Fruit fly (Drosophila melanogaster) ovary, adult (tissue): ENCODE data around the gene CG42676.
A peak's percentile ranks its signal among the peaks of the same experiment; 100 is the strongest.

Experiments used
- CG17801 ChIP-seq: fragments of 200-800 bp; optimal IDR thresholded peaks from 2 replicates; lab custom pipeline; 2019; ENCODE audit warnings: missing biosample characterization, mild to moderate bottlenecking, missing genetic modification characterization, moderate library complexity; ENCODE audit not compliant: partially characterized antibody

Gene CG42676

DNA sequence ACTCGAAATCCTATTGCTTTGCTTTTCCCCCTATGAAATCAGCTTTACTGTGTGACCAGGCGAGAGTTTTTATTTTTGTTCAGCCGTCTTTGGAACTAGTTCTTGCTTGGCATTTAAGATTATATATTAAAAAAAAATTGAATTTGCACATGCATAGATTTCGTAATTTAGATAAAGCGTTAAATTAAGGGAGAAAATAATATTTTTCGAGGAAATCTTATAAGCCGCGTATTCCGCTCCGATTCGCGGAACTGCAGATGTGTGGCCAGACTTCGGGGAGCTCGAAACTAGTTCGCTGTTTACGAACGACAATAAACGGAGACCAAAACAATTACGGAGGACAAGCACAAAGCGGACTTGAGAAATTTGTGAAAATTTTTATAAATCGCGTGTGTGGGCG, at the start of gene CG42676, which contains the start of gene JTBR:
Gene CG42676, plus strand, starts transcription at position 306 of the 400 bp plus-strand sequence.
Gene JTBR, minus strand, starts transcription at position 55 of the 400 bp plus-strand sequence.
- TF ChIP-seq CG17801, result peak; percentile 35

DNA sequence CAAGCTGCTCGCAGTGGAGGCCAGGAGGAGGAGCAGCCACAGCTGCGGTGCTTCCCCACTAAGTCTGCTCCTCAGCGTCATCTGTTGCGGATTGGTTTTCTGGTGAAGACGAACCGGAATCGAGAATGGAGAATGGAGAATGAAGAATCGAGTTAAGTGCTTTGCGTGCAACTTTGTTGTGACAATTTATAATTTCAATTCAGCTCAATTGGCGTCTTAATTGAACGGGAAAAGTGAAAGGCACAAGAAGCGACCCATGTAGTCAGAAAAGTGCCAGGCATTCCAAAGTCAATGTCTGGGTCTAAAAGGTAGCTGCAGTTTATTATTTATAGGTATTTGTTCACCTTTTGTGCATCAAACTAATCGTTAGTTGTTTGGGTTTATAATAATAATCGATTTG, 48.6 kb upstream of the CG42676 start:
- no peak for TF ChIP-seq CG17801

DNA sequence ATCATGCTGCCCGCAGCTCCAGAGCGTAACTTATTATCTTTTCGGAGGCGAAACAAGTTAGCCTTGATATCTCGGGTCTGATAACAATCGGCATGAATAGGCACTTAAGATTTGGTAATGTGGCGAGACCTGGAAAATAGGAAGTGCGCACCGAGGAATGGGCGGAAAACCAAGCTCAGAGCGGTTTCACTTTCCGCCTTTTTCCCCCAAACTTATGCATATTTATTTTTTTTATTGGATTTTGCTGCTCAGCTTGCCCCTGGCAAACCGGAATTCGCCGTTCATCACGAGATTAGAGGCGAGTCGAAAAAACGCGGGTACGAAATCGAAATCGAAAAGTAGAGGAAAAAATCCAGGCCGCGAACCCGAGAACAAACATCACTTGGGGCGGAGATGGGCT, 48.0 kb upstream of the CG42676 start:
- no peak for TF ChIP-seq CG17801

DNA sequence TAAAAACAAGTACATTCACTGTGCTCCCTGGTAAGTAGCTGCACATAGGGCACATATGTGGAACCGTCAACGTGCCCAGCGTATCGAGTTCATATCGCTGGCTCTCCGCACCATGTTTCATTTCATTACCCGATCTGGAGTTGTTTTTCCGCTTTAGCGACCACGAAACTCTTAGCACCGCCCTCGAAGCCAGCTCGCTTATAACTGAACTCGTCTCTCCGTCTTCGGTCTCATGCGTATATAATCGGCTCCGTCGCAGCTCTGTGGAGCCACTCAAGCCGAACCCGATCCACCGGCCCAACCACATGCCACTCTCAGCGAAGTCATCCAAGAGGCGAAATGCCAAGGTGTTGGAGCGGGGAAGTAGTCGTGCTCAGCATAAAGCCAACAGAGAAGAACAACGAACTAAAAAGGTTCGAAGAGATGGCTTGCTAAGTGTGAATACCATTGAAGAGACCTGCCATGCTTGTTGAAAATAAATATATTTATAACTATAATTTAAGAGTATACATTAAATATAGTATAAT, 47.4 kb upstream of the CG42676 start, which contains the start of gene Cht2:
Gene Cht2, minus strand, starts transcription at position 477 of the 527 bp plus-strand sequence.
- TF ChIP-seq CG17801, result peak; percentile 56

DNA sequence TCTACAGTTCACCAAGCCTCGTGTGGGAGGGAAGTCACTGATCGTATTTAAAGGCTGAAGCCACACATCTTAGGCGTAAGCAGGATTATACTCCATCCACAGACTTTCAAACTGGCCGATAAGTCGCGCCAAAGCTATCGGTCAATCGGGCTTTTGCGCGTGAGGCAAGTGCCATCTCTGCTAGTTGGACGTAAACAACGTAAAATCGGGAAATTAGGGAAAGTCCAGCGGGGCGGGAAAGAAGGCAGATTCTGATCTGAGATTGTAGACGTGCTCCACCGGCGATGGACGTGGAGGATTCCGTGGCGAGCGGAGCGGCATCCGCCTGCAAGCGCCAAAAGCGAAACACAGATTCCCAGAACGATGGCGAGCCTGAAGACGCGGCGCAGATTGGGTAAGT, 46.8 kb upstream of the CG42676 start, which contains the start of gene CG8001:
Gene CG8001, plus strand, starts transcription at position 17 of the 400 bp plus-strand sequence.
- TF ChIP-seq CG17801, result no peak

DNA sequence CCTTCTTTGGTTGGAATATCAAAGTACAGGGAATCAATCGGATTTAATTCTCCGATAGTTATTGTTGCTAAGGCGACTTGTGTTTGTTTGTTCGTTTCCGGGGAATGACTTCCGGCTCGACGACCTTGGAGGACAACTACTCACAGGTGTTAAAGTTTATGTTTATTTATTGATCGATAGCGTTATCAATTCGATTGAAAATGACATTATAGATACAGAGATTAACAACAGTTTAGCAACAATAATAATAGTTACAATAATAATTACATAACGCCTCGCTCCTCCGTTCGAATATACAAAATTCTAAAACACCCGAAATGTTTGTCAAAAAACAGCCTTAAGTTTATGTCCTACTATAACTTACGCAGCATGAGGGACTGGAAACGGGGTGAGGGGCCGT, 31.2 kb upstream of the CG42676 start, which contains the start of gene Dhc62B:
Gene Dhc62B, minus strand, starts transcription at position 101 of the 400 bp plus-strand sequence.
- no peak for TF ChIP-seq CG17801

DNA sequence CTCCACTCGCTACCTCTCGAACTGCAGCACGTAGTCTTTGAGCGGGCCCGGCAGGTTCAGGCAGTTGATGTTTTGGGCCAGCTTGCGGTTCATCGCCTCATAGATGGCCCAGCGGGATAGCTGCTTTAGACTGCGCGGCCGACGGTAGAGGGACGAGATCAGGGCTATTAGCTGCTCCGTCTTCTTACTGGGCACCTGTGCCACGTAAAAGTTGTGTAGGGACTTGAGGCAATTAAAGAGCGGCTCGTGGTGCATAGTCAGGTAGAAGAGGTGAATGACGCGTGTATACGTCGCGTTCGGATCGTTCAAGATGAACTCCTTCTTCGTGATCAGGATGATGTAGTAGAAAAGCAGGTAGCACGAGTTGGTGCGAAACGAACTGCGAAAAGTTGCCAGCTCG, 30.3 kb upstream of the CG42676 start:
- TF ChIP-seq CG17801, result no peak

DNA sequence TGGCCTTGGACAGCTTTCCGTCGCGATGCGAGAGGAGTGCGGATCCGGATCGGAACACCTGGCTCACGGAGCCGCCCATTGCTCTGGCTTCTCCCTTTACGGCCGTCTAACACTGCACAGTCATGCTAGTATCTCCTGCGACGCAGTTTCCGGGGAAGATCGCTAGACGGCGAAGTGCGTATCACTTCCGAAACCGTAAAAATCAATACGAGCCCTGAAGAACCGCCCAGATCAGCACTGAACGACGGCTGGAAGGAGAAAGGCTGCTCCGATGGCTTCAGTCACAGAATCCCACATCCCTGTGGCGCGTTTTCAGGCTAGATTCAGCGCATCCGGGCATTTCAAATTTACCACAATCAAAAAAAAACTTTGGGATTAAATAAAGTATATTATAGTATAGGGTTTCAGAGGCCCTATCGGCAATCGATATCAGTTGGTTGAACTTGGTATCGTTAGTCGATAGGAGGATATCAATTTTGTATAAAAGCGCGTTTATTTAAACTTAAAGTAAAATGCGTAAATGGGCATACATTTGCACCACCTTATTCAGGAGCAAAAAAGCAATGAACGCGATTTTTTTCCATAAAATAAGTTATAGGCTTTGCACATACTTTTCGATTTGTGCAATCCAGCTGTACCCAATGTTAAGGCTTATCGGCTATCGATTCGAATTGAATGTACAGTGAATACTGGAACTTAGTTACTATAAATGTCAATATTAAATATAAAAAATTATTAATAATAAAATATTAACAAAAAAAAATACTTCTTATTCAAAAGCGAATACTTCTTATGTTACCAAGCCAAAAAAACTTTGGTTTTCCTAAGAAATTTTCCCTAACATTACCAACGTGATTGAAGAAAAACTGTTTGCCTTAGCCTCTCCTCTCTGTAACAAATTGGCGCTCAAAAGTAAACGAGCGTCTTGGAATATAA, 27.9 kb upstream of the CG42676 start, which contains the start of the genes CG13933 and PolD2:
Gene CG13933, minus strand, starts transcription at position 435 of the 936 bp plus-strand sequence.
Gene PolD2, plus strand, starts transcription at position 921 of the 936 bp plus-strand sequence.
- TF ChIP-seq CG17801, result peak; percentile 94

DNA sequence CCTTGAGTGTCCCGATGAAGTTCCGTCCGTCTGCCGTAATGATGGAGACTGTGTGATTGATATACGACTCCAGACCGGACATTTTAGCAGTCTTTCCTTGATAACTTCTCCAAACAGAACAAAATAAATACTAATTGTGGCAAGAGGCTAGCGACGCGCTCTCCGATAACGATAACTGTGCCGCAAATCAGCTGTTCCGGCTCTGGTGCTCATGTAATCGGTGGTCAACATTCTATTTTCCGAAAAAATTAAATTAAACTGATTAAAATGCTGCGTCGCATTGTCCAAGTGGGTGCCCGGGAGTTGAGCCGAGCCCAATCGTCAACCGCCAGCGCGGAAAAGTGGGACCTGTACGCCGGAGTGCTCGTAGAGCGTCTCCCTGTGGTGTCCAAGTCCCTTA, 25.7 kb upstream of the CG42676 start, which contains the start of the genes CG2021 and mRpL46:
Gene CG2021, minus strand, starts transcription at position 163 of the 400 bp plus-strand sequence.
Gene mRpL46, plus strand, starts transcription at position 191 of the 400 bp plus-strand sequence.
- no peak for TF ChIP-seq CG17801

DNA sequence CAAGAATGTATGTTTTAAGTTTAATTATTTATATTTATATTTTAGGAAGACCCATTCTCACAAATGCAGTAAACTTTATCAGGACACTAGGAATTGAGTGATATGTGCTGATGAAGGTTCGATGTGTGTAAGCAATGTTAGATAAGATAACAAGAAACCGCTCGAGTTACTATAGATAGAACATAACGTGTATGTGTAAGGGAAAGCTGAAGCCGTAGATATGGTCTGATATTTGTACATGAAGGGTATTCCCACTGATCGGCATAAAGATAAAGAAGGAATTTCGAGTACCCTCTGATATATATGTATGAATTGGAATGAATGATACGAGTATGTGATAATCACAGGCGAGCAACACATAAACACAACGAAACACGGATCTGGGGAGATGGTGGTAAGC, 18.8 kb upstream of the CG42676 start:
- TF ChIP-seq CG17801, result no peak

DNA sequence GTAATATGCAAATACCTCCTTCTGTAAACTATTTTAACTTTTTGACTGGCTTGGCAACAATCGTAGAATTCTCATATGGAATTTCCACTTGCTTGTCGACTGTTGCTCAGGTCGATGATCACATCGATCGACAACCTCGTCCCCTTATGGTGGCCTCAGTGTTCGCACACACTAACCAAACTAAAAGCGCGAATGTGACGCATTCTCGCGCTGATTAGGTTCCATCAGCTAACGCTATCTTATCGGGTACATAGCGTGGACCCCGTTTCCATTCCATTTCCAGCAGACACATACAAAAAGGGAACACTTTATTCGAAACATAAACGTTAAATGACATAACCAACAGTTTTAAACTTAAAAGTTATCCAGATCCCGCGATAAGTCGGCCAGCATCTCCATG, 13.6 kb upstream of the CG42676 start:
- no peak for TF ChIP-seq CG17801

DNA sequence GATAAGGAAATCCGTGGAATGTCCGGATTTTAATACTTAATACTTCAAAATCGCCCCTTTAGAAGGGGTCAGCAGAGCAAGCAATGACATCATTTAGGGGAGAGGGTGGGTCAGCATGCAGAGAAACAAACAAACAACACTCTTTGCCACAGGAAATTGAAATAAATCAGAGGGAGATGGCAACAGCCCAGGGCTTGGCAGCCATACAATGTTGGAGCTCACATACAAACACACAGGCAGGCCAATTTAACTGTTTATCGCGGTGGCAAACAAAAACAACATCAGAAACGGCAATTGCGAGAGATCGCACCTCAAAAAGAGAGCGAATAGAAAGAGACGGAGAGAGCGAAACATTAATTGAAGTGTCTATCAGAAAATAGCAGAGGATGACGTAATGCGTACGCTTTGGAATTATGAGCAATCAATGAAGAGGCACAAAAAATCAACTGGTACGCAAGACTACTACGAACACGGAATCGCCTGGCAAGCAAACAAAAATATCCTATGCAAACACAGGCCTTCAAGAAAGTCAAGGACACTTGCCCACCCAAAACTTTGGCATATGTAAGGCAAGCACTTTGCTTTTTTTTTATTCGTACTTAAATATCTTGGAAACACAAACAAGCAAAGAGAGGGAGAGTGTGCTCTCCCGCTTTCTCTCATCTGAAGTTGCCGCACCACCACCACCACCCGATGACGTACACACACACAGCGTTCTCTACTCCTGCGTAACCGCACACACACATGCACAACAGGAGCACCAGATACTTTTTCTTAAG, 8.6 kb upstream of the CG42676 start:
- TF ChIP-seq CG17801, result peak; percentile 3

DNA sequence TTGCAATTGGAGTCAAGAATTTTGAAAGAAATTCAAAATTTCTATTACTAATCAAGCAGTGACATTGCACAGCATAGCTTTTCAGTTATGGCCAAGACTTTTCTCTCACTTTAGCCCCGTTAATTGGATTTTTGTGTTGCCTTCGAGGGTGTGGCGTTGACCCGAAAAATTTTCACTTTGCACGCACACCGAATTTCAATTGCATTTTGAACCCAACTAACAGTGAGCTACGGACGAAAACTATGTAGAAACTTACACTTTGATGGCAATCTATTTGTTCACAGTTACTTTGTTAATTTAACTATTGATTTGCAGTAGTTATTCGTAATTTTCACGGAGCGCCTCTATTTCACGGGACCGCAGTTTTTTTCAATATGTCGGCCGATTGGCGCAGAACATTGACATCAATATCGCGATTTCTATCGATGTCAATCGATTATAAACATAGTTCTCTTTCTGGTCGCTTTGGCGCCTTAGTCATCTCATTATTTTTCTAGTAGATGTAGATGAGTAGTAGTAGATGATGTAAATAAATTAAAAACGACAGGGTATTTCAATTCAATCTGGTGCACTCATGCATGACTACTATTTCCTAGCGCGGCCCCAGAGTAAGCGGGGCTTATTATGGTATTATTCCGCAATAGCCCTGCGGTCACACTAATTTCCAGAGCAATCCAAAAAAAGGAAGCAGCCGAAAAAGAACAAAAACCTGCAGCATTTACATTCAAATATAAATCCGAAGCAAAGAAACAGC, 7.8 kb upstream of the CG42676 start, which contains the start of the genes alpha-Spec, dlt and Cdc37:
Gene alpha-Spec, minus strand, starts transcription at position 386 of the 754 bp plus-strand sequence.
Gene dlt, minus strand, starts transcription at position 386 of the 754 bp plus-strand sequence.
Gene Cdc37, plus strand, starts transcription at position 450 of the 754 bp plus-strand sequence.
- TF ChIP-seq CG17801, result peak; percentile 75

DNA sequence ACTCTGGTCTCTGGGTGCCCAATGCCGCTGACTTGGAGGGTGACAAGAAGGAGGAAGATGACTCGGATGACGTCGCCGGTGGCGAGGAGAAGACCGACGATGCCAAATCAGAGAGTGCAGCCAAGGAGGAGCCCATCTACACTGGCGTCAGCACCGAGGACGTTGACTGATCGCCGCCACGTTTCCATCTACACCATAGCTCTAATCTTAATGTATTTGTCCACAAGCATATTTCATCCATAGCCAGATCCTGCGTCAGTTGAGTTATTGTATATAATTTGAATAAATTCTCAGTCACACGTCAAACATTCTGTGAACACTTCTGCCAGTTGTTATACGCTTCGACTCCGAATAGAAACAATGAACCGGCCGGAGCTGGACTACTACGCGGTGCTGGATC, 5.9 kb upstream of the CG42676 start, which contains the start of gene CG12020:
Gene CG12020, plus strand, starts transcription at position 301 of the 400 bp plus-strand sequence.
- no peak for TF ChIP-seq CG17801

DNA sequence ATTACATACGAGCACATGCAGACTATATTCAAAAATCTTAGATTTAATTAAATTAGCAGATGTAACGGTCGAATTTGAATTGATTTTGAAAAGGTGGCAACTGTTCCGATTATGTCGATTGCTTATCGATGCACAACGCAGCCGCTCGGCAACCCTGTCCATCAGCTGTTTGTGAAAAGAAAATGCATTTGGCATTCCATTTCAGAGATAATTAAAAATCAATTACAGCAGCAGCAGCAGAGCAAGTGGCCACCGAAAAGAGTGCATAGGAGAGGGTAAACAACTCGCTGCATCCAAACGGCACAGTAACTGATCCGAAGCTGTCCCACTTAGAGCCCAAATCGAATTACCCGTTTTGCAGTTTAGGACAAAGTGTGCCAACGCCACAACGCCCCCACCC, 4.3 kb upstream of the CG42676 start, which contains the start of gene Patj:
Gene Patj, plus strand, starts transcription at position 155 of the 400 bp plus-strand sequence.
- no peak for TF ChIP-seq CG17801
